Fruit fly (Drosophila melanogaster) whole organism, embryonic: Measurements from ENCODE around the gene Pvf2.

ENCODE experiments used
- Bgb ChIP-seq: fragments of 200-800 bp; sonication (Bioruptor generic); IDR thresholded peaks from 2 replicates; pipeline ENCODE4 v1.3.6; 2022; ENCODE audit warnings: missing biosample characterization, missing genetic modification characterization; ENCODE audit not compliant: partially characterized antibody
- BtbVII ChIP-seq: fragments of 200-800 bp; sonication (Bioruptor generic); optimal IDR thresholded peaks from 3 replicates; lab custom pipeline; 2017; ENCODE audit warnings: missing biosample characterization, mild to moderate bottlenecking, missing genetic modification characterization
- CG10209 ChIP-seq: fragments of 200-800 bp; sonication (Bioruptor generic); optimal IDR thresholded peaks from 3 replicates; lab custom pipeline; 2017; ENCODE audit warnings: missing biosample characterization, mild to moderate bottlenecking, missing genetic modification characterization, missing genetic modification reagents
- CG1024 ChIP-seq: fragments of 200-800 bp; sonication (Bioruptor generic); IDR thresholded peaks from 2 replicates; pipeline ENCODE4 v1.3.6; 2022; ENCODE audit warnings: missing biosample characterization, missing genetic modification characterization
- CG10321 ChIP-seq: fragments of 200-800 bp; sonication (Bioruptor generic); IDR thresholded peaks from 2 replicates; pipeline ENCODE4 v1.3.6; 2022; ENCODE audit warnings: missing biosample characterization, missing genetic modification characterization
- CG10979 ChIP-seq: fragments of 200-800 bp; sonication (Bioruptor generic); optimal IDR thresholded peaks from 2 replicates; lab custom pipeline; 2018; ENCODE audit warnings: missing biosample characterization, mild to moderate bottlenecking, missing genetic modification characterization, moderate library complexity
- CG11398 ChIP-seq: fragments of 200-800 bp; sonication (Bioruptor generic); optimal IDR thresholded peaks from 2 replicates; lab custom pipeline; 2016; ENCODE audit warnings: missing biosample characterization, missing genetic modification characterization
- CG14050 ChIP-seq: fragments of 200-800 bp; sonication (Bioruptor generic); IDR thresholded peaks from 3 replicates; pipeline ENCODE4 v1.3.6; 2022; ENCODE audit warnings: missing biosample characterization, missing genetic modification characterization
- CG14667 ChIP-seq: fragments of 200-800 bp; sonication (Bioruptor generic); IDR thresholded peaks from 2 replicates; pipeline ENCODE4 v1.3.6; 2022; ENCODE audit warnings: missing biosample characterization, missing genetic modification characterization
- CG1529 ChIP-seq: fragments of 200-800 bp; sonication (Bioruptor generic); optimal IDR thresholded peaks from 3 replicates; lab custom pipeline; 2018; ENCODE audit warnings: missing biosample characterization, missing genetic modification characterization
- CG1603 ChIP-seq: fragments of 200-800 bp; sonication (Bioruptor generic); optimal IDR thresholded peaks from 2 replicates; lab custom pipeline; 2019; ENCODE audit warnings: missing biosample characterization, mild to moderate bottlenecking, missing genetic modification characterization, moderate library complexity
- CG2712 ChIP-seq: fragments of 200-800 bp; optimal IDR thresholded peaks from 3 replicates; lab custom pipeline; 2019; ENCODE audit warnings: missing biosample characterization, mild to moderate bottlenecking, missing genetic modification characterization, moderate library complexity
- CG31441 ChIP-seq: fragments of 200-800 bp; sonication (Bioruptor generic); IDR thresholded peaks from 2 replicates; pipeline ENCODE4 v1.3.6; 2022; ENCODE audit warnings: missing biosample characterization, missing genetic modification characterization
- CG32772 ChIP-seq: fragments of 200-800 bp; sonication (Bioruptor generic); IDR thresholded peaks from 2 replicates; pipeline ENCODE4 v1.3.6; 2022; ENCODE audit warnings: missing biosample characterization, missing genetic modification characterization
- CG4328 ChIP-seq: fragments of 200-800 bp; sonication (Bioruptor generic); optimal IDR thresholded peaks from 3 replicates; lab custom pipeline; 2017; ENCODE audit warnings: missing biosample characterization, missing genetic modification reagents, missing genetic modification characterization
- CG8089 ChIP-seq: fragments of 200-800 bp; sonication (Bioruptor generic); optimal IDR thresholded peaks from 3 replicates; lab custom pipeline; 2016; ENCODE audit warnings: missing biosample characterization, missing genetic modification characterization
- CG9437 ChIP-seq: fragments of 200-800 bp; sonication (Bioruptor generic); optimal IDR thresholded peaks from 2 replicates; lab custom pipeline; 2018; ENCODE audit warnings: missing biosample characterization, mild to moderate bottlenecking, missing genetic modification characterization
- Dad ChIP-seq: fragments of 200-800 bp; sonication (Bioruptor generic); optimal IDR thresholded peaks from 3 replicates; lab custom pipeline; 2016; ENCODE audit warnings: missing biosample characterization, missing genetic modification characterization
- Deaf1 ChIP-seq: fragments of 200-800 bp; optimal IDR thresholded peaks from 3 replicates; lab custom pipeline; 2019; ENCODE audit warnings: missing biosample characterization, mild to moderate bottlenecking, missing genetic modification characterization, moderate library complexity
- ERR ChIP-seq: fragments of 200-800 bp; sonication (Bioruptor generic); optimal IDR thresholded peaks from 2 replicates; lab custom pipeline; 2016; ENCODE audit warnings: missing biosample characterization, missing genetic modification characterization
- Eip74EF ChIP-seq, 2 experiments: fragments of 200-800 bp in 1 of 2; fragments of >200 bp in 1 of 2; sonication (Bioruptor generic) in 1 of 2; optimal IDR thresholded peaks; 2 replicates each; lab custom pipeline; 2017 to 2019; ENCODE audit warnings: missing biosample characterization in 2 of 2, missing genetic modification characterization in 2 of 2, mild to moderate bottlenecking in 1 of 2, moderate library complexity in 1 of 2
- Kr ChIP-seq: fragments of 200-800 bp; sonication (Bioruptor generic); optimal IDR thresholded peaks from 2 replicates; lab custom pipeline; 2017; ENCODE audit warnings: missing biosample characterization, mild to moderate bottlenecking, missing genetic modification characterization
- Nf-YB ChIP-seq: fragments of 200-800 bp; sonication (Bioruptor generic); optimal IDR thresholded peaks from 3 replicates; lab custom pipeline; 2019; ENCODE audit warnings: missing biosample characterization, mild to moderate bottlenecking, missing genetic modification characterization, moderate library complexity
- Oaz ChIP-seq: fragments of 200-800 bp; sonication (Bioruptor generic); IDR thresholded peaks from 2 replicates; pipeline ENCODE4 v1.3.6; 2022; ENCODE audit warnings: missing biosample characterization, missing genetic modification characterization
- Optix ChIP-seq: fragments of 200-800 bp; sonication (Bioruptor generic); IDR thresholded peaks from 3 replicates; pipeline ENCODE4 v1.3.6; 2022; ENCODE audit warnings: missing biosample characterization, missing genetic modification characterization
- Ptx1 ChIP-seq: fragments of 200-800 bp; sonication (Bioruptor generic); IDR thresholded peaks from 2 replicates; pipeline ENCODE4 v1.3.6; 2022; ENCODE audit warnings: missing biosample characterization, missing genetic modification characterization
- Trl ChIP-seq, 3 experiments: fragments of >200 bp in 2 of 3; fragments of 200-800 bp in 1 of 3; sonication (Bioruptor generic) in 1 of 3; optimal IDR thresholded peaks; 2 replicates in 1 of 3; 3 replicates in 2 of 3; lab custom pipeline; 2016 to 2017; ENCODE audit warnings: missing biosample characterization in 1 of 3, missing genetic modification characterization in 1 of 3
- bcd ChIP-seq: fragments of 200-800 bp; sonication (Bioruptor generic); optimal IDR thresholded peaks from 2 replicates; lab custom pipeline; 2017; ENCODE audit warnings: missing biosample characterization, mild to moderate bottlenecking, missing genetic modification characterization
- chinmo ChIP-seq: fragments of 200-800 bp; sonication (Bioruptor generic); IDR thresholded peaks from 4 replicates; pipeline ENCODE4 v1.3.6; 2022; ENCODE audit warnings: missing biosample characterization, missing genetic modification characterization; ENCODE audit not compliant: partially characterized antibody
- crol ChIP-seq: fragments of 200-800 bp; sonication (Bioruptor generic); IDR thresholded peaks from 2 replicates; pipeline ENCODE4 v1.3.6; 2022; ENCODE audit warnings: missing biosample characterization, missing genetic modification characterization
- dan ChIP-seq: fragments of 200-800 bp; sonication (Bioruptor generic); IDR thresholded peaks from 2 replicates; pipeline ENCODE4 v1.3.6; 2022; ENCODE audit warnings: missing biosample characterization, missing genetic modification characterization
- dmrt99B ChIP-seq: fragments of 200-800 bp; sonication (Bioruptor generic); optimal IDR thresholded peaks from 2 replicates; lab custom pipeline; 2018; ENCODE audit warnings: missing biosample characterization, mild to moderate bottlenecking, missing genetic modification characterization, moderate library complexity
- exex ChIP-seq: fragments of 200-800 bp; sonication (Bioruptor generic); optimal IDR thresholded peaks from 4 replicates; lab custom pipeline; 2018; ENCODE audit warnings: missing biosample characterization, mild to moderate bottlenecking, missing genetic modification characterization, moderate library complexity
- eyg ChIP-seq: fragments of 200-800 bp; sonication (Bioruptor generic); optimal IDR thresholded peaks from 3 replicates; lab custom pipeline; 2016; ENCODE audit warnings: missing biosample characterization, missing genetic modification characterization
- ftz-f1 ChIP-seq: fragments of 200-800 bp; sonication (Bioruptor generic); optimal IDR thresholded peaks from 2 replicates; lab custom pipeline; 2016; ENCODE audit warnings: missing biosample characterization, missing genetic modification characterization
- hb ChIP-seq: fragments of 200-800 bp; sonication (Bioruptor generic); IDR thresholded peaks from 3 replicates; pipeline ENCODE4 v1.3.6; 2022; ENCODE audit warnings: missing biosample characterization, missing genetic modification characterization; ENCODE audit not compliant: partially characterized antibody
- her ChIP-seq: fragments of 200-800 bp; sonication (Bioruptor generic); optimal IDR thresholded peaks from 2 replicates; lab custom pipeline; 2016; ENCODE audit warnings: missing biosample characterization, missing genetic modification characterization
- jumu ChIP-seq: fragments of 200-800 bp; sonication (Bioruptor generic); optimal IDR thresholded peaks from 3 replicates; lab custom pipeline; 2016; ENCODE audit warnings: missing biosample characterization, missing genetic modification characterization
- kah ChIP-seq: fragments of 200-800 bp; sonication (Bioruptor generic); optimal IDR thresholded peaks from 2 replicates; lab custom pipeline; 2018; ENCODE audit warnings: missing biosample characterization, mild to moderate bottlenecking, missing genetic modification characterization
- maf-S ChIP-seq: fragments of 200-800 bp; sonication (Bioruptor generic); optimal IDR thresholded peaks from 2 replicates; lab custom pipeline; 2016; ENCODE audit warnings: missing biosample characterization, missing genetic modification characterization
- pan ChIP-seq, 4 experiments: fragments of >200 bp in 3 of 4; fragments of 200-800 bp in 1 of 4; sonication (Bioruptor generic) in 1 of 4; optimal IDR thresholded peaks in 3 of 4; IDR thresholded peaks in 1 of 4; 2 replicates each; pipeline versions ENCODE4 v1.3.6 to Lab custom; 2017 to 2022; ENCODE audit warnings: missing biosample characterization in 2 of 4, missing genetic modification characterization in 2 of 4, mixed read lengths in 1 of 4
- pfk ChIP-seq: fragments of 200-800 bp; sonication (Bioruptor generic); optimal IDR thresholded peaks from 2 replicates; lab custom pipeline; 2018; ENCODE audit warnings: missing biosample characterization, mild to moderate bottlenecking, missing genetic modification characterization, moderate library complexity
- prd ChIP-seq, 3 experiments: fragments of >200 bp in 2 of 3; fragments of 200-800 bp in 1 of 3; sonication (Bioruptor generic) in 1 of 3; optimal IDR thresholded peaks in 2 of 3; IDR thresholded peaks in 1 of 3; 2 replicates in 2 of 3; 3 replicates in 1 of 3; pipeline versions ENCODE4 v1.3.6 to Lab custom; 2017 to 2022; ENCODE audit warnings: missing biosample characterization in 1 of 3, missing genetic modification characterization in 1 of 3
- seq ChIP-seq: fragments of 200-800 bp; sonication (Bioruptor generic); IDR thresholded peaks from 2 replicates; pipeline ENCODE4 v1.3.6; 2022; ENCODE audit warnings: missing biosample characterization, missing genetic modification characterization
- sisA ChIP-seq: fragments of 200-800 bp; sonication (Bioruptor generic); IDR thresholded peaks from 2 replicates; pipeline ENCODE4 v1.3.6; 2022; ENCODE audit warnings: missing biosample characterization, missing genetic modification characterization
- sug ChIP-seq: fragments of 200-800 bp; optimal IDR thresholded peaks from 2 replicates; lab custom pipeline; 2019; ENCODE audit warnings: missing biosample characterization, mild to moderate bottlenecking, missing genetic modification characterization, moderate library complexity
- tx ChIP-seq: fragments of 200-800 bp; sonication (Bioruptor generic); optimal IDR thresholded peaks from 2 replicates; lab custom pipeline; 2016; ENCODE audit warnings: missing biosample characterization, missing genetic modification characterization
- wek ChIP-seq: fragments of 200-800 bp; sonication (Bioruptor generic); optimal IDR thresholded peaks from 3 replicates; lab custom pipeline; 2018; ENCODE audit warnings: missing biosample characterization, mild to moderate bottlenecking, missing genetic modification characterization, moderate library complexity

The Pvf2 gene

DNA sequence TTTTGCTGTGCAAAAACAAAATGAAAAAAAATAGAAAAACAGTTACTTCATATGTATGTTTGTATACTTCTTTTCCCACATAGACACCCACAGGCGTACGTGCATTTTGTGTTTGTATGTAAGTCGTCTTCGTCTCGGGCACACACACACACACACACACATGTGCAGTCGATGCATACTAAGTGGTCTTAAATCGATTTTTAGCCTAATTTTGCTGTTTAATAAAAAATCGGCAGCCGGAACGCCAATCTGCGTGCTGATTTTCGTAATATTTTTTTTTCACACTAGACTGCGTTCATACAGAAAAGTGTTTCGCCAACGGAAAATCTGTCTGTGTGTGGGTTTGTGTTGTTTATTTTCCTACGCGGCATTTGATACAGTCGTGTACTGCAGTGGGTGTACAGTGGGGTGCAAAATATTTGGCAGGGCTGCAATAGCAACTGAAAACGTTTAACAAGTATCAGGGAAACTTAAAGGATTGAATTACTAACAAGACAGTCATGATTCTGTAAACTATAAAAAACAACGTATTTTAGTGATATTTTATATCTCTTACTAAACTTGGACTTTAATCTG is 51.2 kb downstream of the Pvf2 start (continued):
- TF ChIP-seq dan (GFP tag; lab: Robert Waterston, UW) (no peak), hb (GFP tag; lab: Robert Waterston, UW) (no peak), BtbVII (peak; percentile 44), Dad (GFP tag; lab: Kevin White, UChicago) (peak; percentile 5), CG32772 (no peak), CG10979 (tag; lab: Kevin White, UChicago) (peak; percentile 45), jumu (peak; percentile 40), CG2712 (tag; lab: Kevin White, UChicago) (no peak), CG1024 (GFP tag; lab: Robert Waterston, UW) (no peak), CG10321 (no peak), Eip74EF (GFP tag; optimal IDR thresholded peaks at IDR 0.05; lab: Kevin White, UChicago) (peak in 1 of 2 experiments; percentile 31), CG14667 (GFP tag; lab: Robert Waterston, UW) (no peak), Kr (GFP tag; lab: Kevin White, UChicago) (no peak), tx (GFP tag; lab: Kevin White, UChicago) (peak; percentile 55), bcd (GFP tag; lab: Kevin White, UChicago) (no peak), pan (optimal IDR thresholded peaks at IDR 0.05; lab: Kevin White, UChicago) (no peak), pan (GFP tag; optimal IDR thresholded peaks at IDR 0.05 in 1 of 2, IDR thresholded peaks at IDR 0.05 in 1 of 2) (peak in 1 of 2 experiments; percentile 35), wek (peak; percentile 41), CG10209 (GFP tag; lab: Kevin White, UChicago) (peak; percentile 20), ftz-f1 (GFP tag; lab: Kevin White, UChicago) (no peak), chinmo (GFP tag; lab: Robert Waterston, UW) (peak; percentile 92), prd (optimal IDR thresholded peaks at IDR 0.05; lab: Kevin White, UChicago) (no peak), prd (GFP tag; IDR thresholded peaks at IDR 0.05; lab: Robert Waterston, UW) (peak; percentile 37; the same call in 1 of the 3 replicates), CG8089 (GFP tag; lab: Kevin White, UChicago) (peak; percentile 16), Deaf1 (tag; lab: Kevin White, UChicago) (peak; percentile 5), CG11398 (GFP tag; lab: Kevin White, UChicago) (no peak), CG1529 (GFP tag; lab: Kevin White, UChicago) (no peak), Ptx1 (GFP tag; lab: Robert Waterston, UW) (peak; percentile 42; the same call in 1 of the 2 replicates), eyg (GFP tag; lab: Kevin White, UChicago) (peak; percentile 25), sisA (peak; percentile 32; the same call in 1 of the 2 replicates), Nf-YB (GFP tag; lab: Kevin White, UChicago) (no peak), ERR (GFP tag; lab: Kevin White, UChicago) (peak; percentile 32), dmrt99B (tag; lab: Kevin White, UChicago) (no peak), CG1603 (tag; lab: Kevin White, UChicago) (peak; percentile 45), sug (tag; lab: Kevin White, UChicago) (peak; percentile 9), Optix (GFP tag; lab: Robert Waterston, UW) (no peak), CG14050 (no peak), her (peak; percentile 35), CG4328 (GFP tag; lab: Kevin White, UChicago) (no peak), exex (tag; lab: Kevin White, UChicago) (no peak), crol (GFP tag; lab: Robert Waterston, UW) (no peak), seq (GFP tag; lab: Robert Waterston, UW) (no peak), Trl (optimal IDR thresholded peaks at IDR 0.05; lab: Kevin White, UChicago) (no peak), Trl (GFP tag; optimal IDR thresholded peaks at IDR 0.05; lab: Kevin White, UChicago) (no peak), Oaz (GFP tag; lab: Robert Waterston, UW) (no peak), maf-S (peak; percentile 14), kah (GFP tag; lab: Kevin White, UChicago) (peak; percentile 17), CG9437 (GFP tag; lab: Kevin White, UChicago) (no peak), Bgb (GFP tag; lab: Robert Waterston, UW) (peak; percentile 19; the same call in 1 of the 2 replicates), pfk (GFP tag; lab: Kevin White, UChicago) (no peak), CG31441 (no peak)
